Worm (Caenorhabditis elegans): ENCODE data around the gene oac-8.

DNA sequence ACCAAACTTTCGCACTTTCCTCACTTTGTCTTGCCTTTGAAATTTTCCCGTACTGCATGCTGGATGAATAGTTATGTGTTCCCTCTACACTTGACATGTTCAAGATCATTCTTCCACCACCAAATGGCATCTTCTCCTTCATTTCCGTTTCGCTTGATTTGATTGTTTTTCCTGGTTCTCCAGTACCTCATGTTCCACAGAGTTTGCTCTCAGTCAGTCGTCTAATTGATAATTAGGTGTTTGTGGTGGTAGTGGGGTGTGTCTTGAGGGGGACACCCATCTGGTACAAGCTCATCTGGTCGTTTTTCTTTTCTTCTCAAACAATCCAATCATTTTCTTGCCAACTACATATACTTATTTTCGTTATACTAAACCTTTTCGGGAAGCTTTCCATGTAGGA lies 13.3 kb upstream of the oac-8 start:
- TF ChIP-seq him-1 (tag; optimal IDR thresholded peaks at IDR 0.05) (no peak), W03F9.2 (tag; optimal IDR thresholded peaks at IDR 0.05) (no peak)
